Fruit fly (Drosophila melanogaster): Measurements from ENCODE around the gene Gdh.

The Gdh gene

DNA sequence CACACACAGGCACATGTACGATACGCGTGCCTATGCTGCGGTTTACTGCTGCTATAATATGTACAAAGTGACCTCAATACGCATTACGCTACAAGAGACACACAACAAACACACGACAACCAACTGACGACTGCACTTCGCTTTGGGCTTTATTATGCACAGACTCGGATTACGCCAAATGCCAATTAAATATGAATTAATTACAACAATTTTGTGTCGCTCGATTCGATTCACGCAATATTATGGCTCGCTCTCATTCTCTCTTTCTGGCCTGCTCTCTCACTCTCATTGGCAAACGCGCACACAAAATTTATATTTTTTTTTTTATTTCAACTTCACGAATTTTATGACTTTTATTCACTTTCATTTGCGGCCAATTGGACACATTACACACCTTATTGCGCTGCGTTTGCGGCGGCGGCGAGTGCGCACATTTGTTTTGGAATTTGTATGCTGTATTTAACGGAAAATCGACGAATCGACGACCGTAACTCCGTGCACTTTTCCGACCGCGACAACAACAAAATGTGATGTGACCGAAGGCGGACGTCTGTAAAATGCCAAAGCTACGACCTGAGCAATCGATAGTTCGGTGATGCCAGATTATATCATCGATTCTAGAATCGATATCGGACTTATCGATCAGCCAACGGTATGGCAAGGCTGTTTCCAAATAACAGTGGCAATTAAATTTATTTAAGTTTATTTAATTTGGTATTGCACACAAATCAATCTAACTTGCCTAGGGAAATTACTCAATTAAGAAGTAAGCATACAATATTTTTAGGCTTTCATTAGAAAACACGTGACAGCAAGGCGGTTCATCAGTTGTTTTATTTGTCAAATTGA is 20.2 kb downstream of the Gdh start, which contains the start of the genes sba and CG31141 (continued):
- TF ChIP-seq Dif (GFP tag; optimal IDR thresholded peaks at IDR 0.05; ENCODE audit: partially characterized antibody): peak; percentile 25
- no peak for TF ChIP-seq Mio (GFP tag; optimal IDR thresholded peaks at IDR 0.05)
- no peak for TF ChIP-seq brk (GFP tag; optimal IDR thresholded peaks at IDR 0.05)
- TF ChIP-seq Sp1 (GFP tag; optimal IDR thresholded peaks at IDR 0.05): peak; percentile 58
- TF ChIP-seq Vsx2 (GFP tag; optimal IDR thresholded peaks at IDR 0.05; ENCODE audit: partially characterized antibody): no peak

- TF ChIP-seq Vsx2 (GFP tag; optimal IDR thresholded peaks at IDR 0.05; ENCODE audit: partially characterized antibody): no peak
- no peak for TF ChIP-seq N (GFP tag; optimal IDR thresholded peaks at IDR 0.05)
- TF ChIP-seq Myc (optimal IDR thresholded peaks at IDR 0.05): no peak
- peak; percentile 54 for TF ChIP-seq rgr (GFP tag; optimal IDR thresholded peaks at IDR 0.05)
- TF ChIP-seq Sp1 (GFP tag; optimal IDR thresholded peaks at IDR 0.05): no peak
- TF ChIP-seq CrebA (GFP tag; optimal IDR thresholded peaks at IDR 0.05; ENCODE audit: borderline replicate concordance): no peak
- TF ChIP-seq br (GFP tag; optimal IDR thresholded peaks at IDR 0.05): peak; percentile 27
- TF ChIP-seq h (GFP tag; optimal IDR thresholded peaks at IDR 0.05): peak; percentile 38
- TF ChIP-seq Hnf4 (GFP tag; optimal IDR thresholded peaks at IDR 0.05): no peak
- no peak for TF ChIP-seq sv (GFP tag; optimal IDR thresholded peaks at IDR 0.05)
- peak in 1 of 2 experiments; percentile 45 for TF ChIP-seq foxo (GFP tag; optimal IDR thresholded peaks at IDR 0.05)
- TF ChIP-seq Jra (GFP tag; optimal IDR thresholded peaks at IDR 0.05): no peak
- no peak for TF ChIP-seq brk (GFP tag; optimal IDR thresholded peaks at IDR 0.05)
- TF ChIP-seq Hr83 (GFP tag; optimal IDR thresholded peaks at IDR 0.05; ENCODE audit: poor library complexity, severe bottlenecking): no peak
- no peak for TF ChIP-seq Rel (GFP tag; optimal IDR thresholded peaks at IDR 0.05)
- no peak for TF ChIP-seq Rel (tag; optimal IDR thresholded peaks at IDR 0.05)
- TF ChIP-seq jim (GFP tag; optimal IDR thresholded peaks at IDR 0.05): no peak
- TF ChIP-seq fru (GFP tag; optimal IDR thresholded peaks at IDR 0.05): no peak
- TF ChIP-seq sage (GFP tag; optimal IDR thresholded peaks at IDR 0.05): no peak
- no peak for TF ChIP-seq Hr78 (GFP tag; optimal IDR thresholded peaks at IDR 0.05)
- peak; percentile 18 for TF ChIP-seq psq (GFP tag; optimal IDR thresholded peaks at IDR 0.05)
- no peak for TF ChIP-seq lola (GFP tag; optimal IDR thresholded peaks at IDR 0.05)
- no peak for TF ChIP-seq GATAd (GFP tag; optimal IDR thresholded peaks at IDR 0.05)
- TF ChIP-seq tai (GFP tag; optimal IDR thresholded peaks at IDR 0.05): no peak
- TF ChIP-seq dl (GFP tag; optimal IDR thresholded peaks at IDR 0.05; ENCODE audit: insufficient read depth in 1 of 2, partially characterized antibody in 2 of 2): peak in 1 of 2 experiments; percentile 67
- TF ChIP-seq Mio (GFP tag; optimal IDR thresholded peaks at IDR 0.05): no peak
- no peak for TF ChIP-seq woc (GFP tag; optimal IDR thresholded peaks at IDR 0.05)
- no peak for TF ChIP-seq Abd-B (GFP tag; optimal IDR thresholded peaks at IDR 0.05)
- TF ChIP-seq Dif (GFP tag; optimal IDR thresholded peaks at IDR 0.05; ENCODE audit: partially characterized antibody): peak; percentile 75
- TF ChIP-seq ey (GFP tag; optimal IDR thresholded peaks at IDR 0.05): no peak
- no peak for TF ChIP-seq pan (optimal IDR thresholded peaks at IDR 0.05)
- no peak for TF ChIP-seq CG9705 (GFP tag; optimal IDR thresholded peaks at IDR 0.05)
- no peak for TF ChIP-seq Dfd (GFP tag; optimal IDR thresholded peaks at IDR 0.05)
- TF ChIP-seq HLH106 (tag; optimal IDR thresholded peaks at IDR 0.05): peak; percentile 50
- no peak for TF ChIP-seq dsf (GFP tag; optimal IDR thresholded peaks at IDR 0.05; ENCODE audit: borderline replicate concordance)
- no peak for TF ChIP-seq CG32264 (GFP tag; optimal IDR thresholded peaks at IDR 0.05)
- no peak for TF ChIP-seq dmrt93B (GFP tag; optimal IDR thresholded peaks at IDR 0.05)
- no peak for TF ChIP-seq usp (GFP tag; optimal IDR thresholded peaks at IDR 0.05)
- TF ChIP-seq OdsH (GFP tag; optimal IDR thresholded peaks at IDR 0.05): no peak
Observed at dm6 chr3R:23921701-23922501, 21.0 kb downstream of the Gdh start.

Data from whole organism, wandering third instar larva.